Worm (Caenorhabditis elegans): ENCODE measurements around the gene Y59C2A.2.
"Not testable (repeated sequence)": the region's sequence is repeated elsewhere in the genome, so short reads cannot be mapped to it uniquely, and the experiment has no call there.

Gene Y59C2A.2

DNA sequence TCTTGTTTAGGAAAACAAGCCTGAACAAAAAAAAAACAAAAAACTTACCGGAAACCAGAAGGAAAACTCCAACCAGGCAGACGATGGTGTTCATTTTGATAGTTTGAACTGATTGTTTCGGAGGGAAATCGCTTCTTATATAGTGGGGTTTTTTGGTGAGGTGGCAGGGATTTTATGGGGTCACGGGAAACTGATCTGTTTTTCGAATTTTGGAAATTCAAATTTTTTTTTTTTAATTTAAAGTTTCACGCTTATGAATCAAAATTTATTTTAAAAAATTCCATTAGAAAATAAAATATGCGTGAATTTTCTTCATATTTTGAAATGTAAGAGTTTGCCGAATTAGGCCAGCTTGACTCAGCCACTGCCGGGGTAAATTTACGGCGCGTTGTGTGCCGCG, 28.6 kb downstream of the Y59C2A.2 start, which contains the start of gene C33C12.7:
C33C12.7 (minus strand) TSS at position 101 of the 400 bp plus-strand sequence.
- no peak for TF ChIP-seq egl-27 (tag; optimal IDR thresholded peaks at IDR 0.05)

DNA sequence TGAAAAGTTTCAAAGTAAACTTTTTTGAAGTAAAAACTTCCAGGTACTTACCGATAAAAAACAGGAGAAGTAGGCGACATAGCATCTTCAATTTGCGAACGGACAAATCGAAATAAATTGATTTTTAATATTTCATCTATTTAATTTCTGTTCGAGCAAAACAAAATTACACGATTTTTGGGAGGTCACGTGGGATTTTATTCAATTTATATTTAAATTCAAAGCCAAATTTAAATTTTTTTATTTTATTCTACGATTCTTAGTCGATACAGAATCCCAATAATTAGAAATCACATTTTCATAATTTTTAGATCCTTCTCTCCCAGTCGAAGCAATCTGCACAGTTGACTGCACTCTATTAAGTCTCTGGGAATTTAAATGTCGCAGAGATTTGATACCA, 33.9 kb downstream of the Y59C2A.2 start, which contains the start of gene C33C12.12:
C33C12.12 (minus strand) TSS at position 101 of the 400 bp plus-strand sequence.
- no peak for TF ChIP-seq ama-1 (optimal IDR thresholded peaks at IDR 0.05)

DNA sequence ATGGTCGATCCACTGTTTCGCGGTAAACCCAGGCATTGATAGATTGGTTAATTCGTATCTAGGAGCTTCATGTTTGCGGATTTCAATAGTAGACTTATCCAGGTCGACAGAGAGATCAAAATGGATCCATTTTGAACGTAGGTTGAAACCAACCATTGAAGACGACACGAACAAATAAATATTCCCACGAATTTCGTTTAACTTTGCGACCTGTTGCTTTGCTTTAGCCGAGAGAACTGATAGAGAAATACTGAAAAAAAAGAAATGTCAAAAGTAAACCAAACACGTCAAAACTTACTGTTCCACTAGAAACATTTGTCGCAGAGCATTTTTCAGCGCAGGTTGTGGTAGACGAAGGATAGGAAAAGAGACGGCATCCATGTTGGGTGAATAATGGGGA, 35.6 kb downstream of the Y59C2A.2 start, which contains the start of gene fbxb-38:
fbxb-38 (minus strand) TSS at position 390 of the 400 bp plus-strand sequence.
- no peak for TF ChIP-seq lin-13 (GFP tag; optimal IDR thresholded peaks at IDR 0.05)
- TF ChIP-seq zfp-3 (GFP tag; conservative IDR thresholded peaks at IDR 0.05), result no peak
- TF ChIP-seq unc-130 (GFP tag; optimal IDR thresholded peaks at IDR 0.05), result no peak
- peak in 1 of 2 experiments; percentile 91 for TF ChIP-seq unc-62 (GFP tag; optimal IDR thresholded peaks at IDR 0.05 in 1 of 2)
- no peak for TF ChIP-seq unc-62 (tag; optimal IDR thresholded peaks at IDR 0.05)
- TF ChIP-seq nhr-111 (GFP tag; optimal IDR thresholded peaks at IDR 0.05), result no peak
- TF ChIP-seq D1046.2 (GFP tag; IDR thresholded peaks at IDR 0.05), result no peak

DNA sequence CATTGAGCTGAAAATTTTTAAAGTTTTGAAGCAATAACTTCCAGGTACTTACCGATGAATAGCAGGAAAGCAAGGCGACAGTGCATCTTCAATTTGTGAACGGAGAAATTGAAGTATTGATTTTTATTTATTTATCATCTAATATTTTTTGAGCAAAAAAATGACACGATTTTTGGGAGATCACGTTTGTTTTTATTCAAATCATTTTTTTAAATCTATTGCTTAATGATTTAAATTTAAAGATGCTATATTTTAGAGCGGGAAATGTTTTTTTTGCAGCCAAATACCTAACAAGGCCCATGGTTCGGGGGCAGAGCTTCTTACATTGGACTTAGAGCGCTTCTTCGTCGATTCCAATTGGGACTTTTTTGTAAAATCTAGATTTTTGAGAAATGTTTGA, 37.6 kb downstream of the Y59C2A.2 start, which contains the start of gene C33C12.4:
C33C12.4 (minus strand) TSS at position 101 of the 400 bp plus-strand sequence.
- TF ChIP-seq saeg-2 (GFP tag; IDR thresholded peaks at IDR 0.05) (no peak), zfp-2 (tag; optimal IDR thresholded peaks at IDR 0.05) (no peak)

DNA sequence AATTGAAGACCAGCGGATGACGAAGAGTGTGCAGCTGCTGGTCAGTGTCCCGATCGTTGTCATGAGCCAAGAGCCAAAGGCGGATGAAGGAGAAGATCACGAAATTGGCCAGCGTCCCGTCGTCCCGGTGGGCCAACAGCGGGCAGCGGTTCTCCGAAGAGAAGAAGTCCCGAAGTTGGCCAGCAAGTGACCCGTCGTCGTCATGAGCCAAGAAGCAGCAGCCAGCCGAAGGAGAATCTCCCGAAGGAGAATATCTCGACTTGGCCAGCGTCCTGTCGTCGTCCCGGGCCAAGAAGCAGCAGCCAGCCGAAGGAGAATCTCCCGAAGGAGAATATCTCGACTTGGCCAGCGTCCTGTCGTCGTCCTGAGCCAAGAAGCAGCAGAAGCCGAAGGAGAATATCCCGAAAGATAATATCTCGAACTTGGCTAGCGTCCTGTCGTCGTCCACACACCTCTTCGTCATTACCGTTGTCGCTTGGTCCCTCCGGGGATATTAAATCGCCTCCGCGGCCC, 40.5 kb downstream of the Y59C2A.2 start, which contains the start of gene C33C12.11:
C33C12.11 (minus strand) TSS at position 463 of the 513 bp plus-strand sequence.
- peak; percentile 87 for TF ChIP-seq set-16 (GFP tag; IDR thresholded peaks at IDR 0.05)

DNA sequence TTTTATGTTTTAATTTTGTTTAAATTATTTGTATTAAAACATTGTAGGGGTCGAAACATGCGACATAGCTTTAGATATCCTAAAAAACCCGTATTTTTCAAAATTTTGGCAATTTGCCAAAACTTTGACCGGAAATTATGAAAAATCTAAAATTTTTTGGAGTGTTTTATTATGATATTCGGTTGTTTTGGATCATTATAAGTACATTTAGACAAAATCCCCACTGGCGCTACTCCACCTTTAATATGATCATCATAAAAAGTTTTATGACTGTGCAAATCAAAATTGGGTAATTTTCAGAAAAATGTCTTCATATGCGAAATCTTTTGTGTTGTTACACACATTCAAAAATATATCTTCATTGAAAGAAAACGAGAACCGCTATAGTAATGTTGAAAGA, 50.2 kb downstream of the Y59C2A.2 start, which contains the start of gene math-18:
math-18 (plus strand) TSS at position 301 of the 400 bp plus-strand sequence.
- TF ChIP-seq nhr-41 (GFP tag; IDR thresholded peaks at IDR 0.05); mep-1 (tag; optimal IDR thresholded peaks at IDR 0.05); hmg-1.1 (GFP tag; IDR thresholded peaks at IDR 0.05): not testable (repeated sequence)

DNA sequence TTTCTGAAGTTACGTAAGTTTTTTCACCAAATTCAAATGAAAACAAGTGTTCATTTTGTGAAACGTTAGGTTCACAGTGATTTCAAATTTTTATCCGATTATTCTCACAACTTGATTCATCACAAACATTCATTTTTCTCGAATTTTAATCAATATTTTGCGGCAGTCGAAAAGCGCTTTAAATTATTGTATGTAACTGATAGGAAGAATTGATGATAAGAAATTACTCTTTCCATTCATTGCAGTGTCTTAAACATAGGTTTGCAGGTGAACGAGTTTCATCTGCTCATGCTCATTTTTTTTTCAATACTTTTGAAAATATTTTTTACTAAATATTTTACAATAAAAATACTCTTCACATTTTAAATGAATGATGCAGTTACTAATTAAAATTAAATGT, 51.5 kb downstream of the Y59C2A.2 start:
- TF ChIP-seq unc-39 (tag; optimal IDR thresholded peaks at IDR 0.05) (no peak), zip-11 (GFP tag; IDR thresholded peaks at IDR 0.05) (no peak), pqm-1 (tag; optimal IDR thresholded peaks at IDR 0.05) (peak; percentile 51), R02D3.7 (tag; optimal IDR thresholded peaks at IDR 0.05) (no peak), nhr-28 (tag; optimal IDR thresholded peaks at IDR 0.05) (peak; percentile 14), lin-13 (GFP tag; optimal IDR thresholded peaks at IDR 0.05) (no peak), ceh-44 (GFP tag; IDR thresholded peaks at IDR 0.05) (no peak), lin-15B (tag; optimal IDR thresholded peaks at IDR 0.05) (no peak), Y48G9A.11 (GFP tag; IDR thresholded peaks at IDR 0.05) (no peak), zfp-3 (GFP tag; conservative IDR thresholded peaks at IDR 0.05) (no peak), hlh-30 (tag; optimal IDR thresholded peaks at IDR 0.05; ENCODE audit: insufficient read depth) (no peak)

DNA sequence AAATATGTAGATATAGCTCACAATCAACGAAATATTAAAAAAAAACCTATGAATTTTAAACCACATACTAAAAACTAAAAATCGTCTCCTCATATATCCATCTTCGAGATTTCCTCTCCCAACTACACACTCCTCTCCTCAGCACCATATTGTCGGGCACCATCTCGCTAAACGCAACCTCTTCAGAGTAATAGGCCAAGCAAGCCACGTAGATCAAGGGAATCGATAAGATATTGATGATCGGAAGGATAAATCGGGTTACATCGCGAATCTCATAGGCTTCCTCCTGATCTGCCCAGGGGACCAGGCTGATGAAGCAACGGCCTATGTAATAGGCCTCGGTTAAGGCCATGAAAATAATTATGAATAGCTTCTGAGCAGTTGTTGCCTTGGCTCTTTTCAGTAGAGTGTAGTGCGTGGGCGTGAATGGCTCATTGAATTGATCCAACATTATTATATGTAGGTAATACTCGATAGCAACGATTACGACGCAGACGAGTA, 53.4 kb downstream of the Y59C2A.2 start, which contains the start of the genes C40A11.7 and C40A11.8:
C40A11.7 (minus strand) TSS at position 101 of the 501 bp plus-strand sequence.
C40A11.8 (minus strand) TSS at position 451 of the 501 bp plus-strand sequence.
- no peak for TF ChIP-seq mxl-3 (GFP tag; optimal IDR thresholded peaks at IDR 0.05)
- no peak for TF ChIP-seq F49E8.2 (tag; optimal IDR thresholded peaks at IDR 0.05; ENCODE audit: borderline replicate concordance)
- TF ChIP-seq madf-5 (GFP tag; IDR thresholded peaks at IDR 0.05), result no peak
- no peak for TF ChIP-seq nhr-11 (tag; optimal IDR thresholded peaks at IDR 0.05)
- TF ChIP-seq aha-1 (tag), result peak; percentile 42
- no peak for TF ChIP-seq arid-1 (GFP tag; conservative IDR thresholded peaks at IDR 0.05)
